Fruit fly (Drosophila melanogaster) whole organism: Measurements from ENCODE around the gene CG2129.

Source experiments
- CG8478 ChIP-seq: fragments of >200 bp; optimal IDR thresholded peaks from 2 replicates; lab custom pipeline; 2018; ENCODE audit warnings: inconsistent platforms
- Dll ChIP-seq: fragments of >200 bp; optimal IDR thresholded peaks from 2 replicates; lab custom pipeline; 2017
- EcR ChIP-seq, 2 experiments: fragments of >200 bp; optimal IDR thresholded peaks; 2 replicates each; lab custom pipeline; 2017; ENCODE audit warnings: missing biosample characterization in 2 of 2, missing genetic modification characterization in 2 of 2, missing genetic modification reagents in 2 of 2
- pan ChIP-seq: fragments of >200 bp; optimal IDR thresholded peaks from 2 replicates; lab custom pipeline; 2017
- psq ChIP-seq: fragments of >200 bp; optimal IDR thresholded peaks from 2 replicates; lab custom pipeline; 2017
- usp ChIP-seq: fragments of >200 bp; optimal IDR thresholded peaks from 2 replicates; lab custom pipeline; 2017; ENCODE audit warnings: missing biosample characterization, missing genetic modification characterization, mixed read lengths

The CG2129 gene

dm6 chrX:8115343-8115676, 30.3 kb upstream of the CG2129 start:
- no peak for TF ChIP-seq CG8478 (lab: Kevin White, UChicago)

- TF ChIP-seq Dll (lab: Kevin White, UChicago) (no peak), CG8478 (lab: Kevin White, UChicago) (no peak), pan (lab: Kevin White, UChicago) (no peak), psq (lab: Kevin White, UChicago) (no peak), EcR (GFP tag; optimal IDR thresholded peaks at IDR 0.05; lab: Kevin White, UChicago) (no peak), usp (GFP tag; lab: Kevin White, UChicago) (no peak)
Measured at dm6 chrX:8115717-8116311, 29.8 kb upstream of the CG2129 start, which contains the start of gene Gclc. Gene Gclc (minus strand): TSS chrX:8116147.

- TF ChIP-seq psq (lab: Kevin White, UChicago) (no peak), pan (lab: Kevin White, UChicago) (no peak), usp (GFP tag; lab: Kevin White, UChicago) (no peak), CG8478 (lab: Kevin White, UChicago) (no peak), EcR (GFP tag; optimal IDR thresholded peaks at IDR 0.05; lab: Kevin White, UChicago) (no peak), Dll (lab: Kevin White, UChicago) (no peak)
Measured at dm6 chrX:8116813-8117212, 28.8 kb upstream of the CG2129 start, which contains the start of gene CG1575. Gene CG1575 (plus strand): TSS chrX:8117012.

dm6 chrX:8120939-8121338, 24.7 kb upstream of the CG2129 start, which contains the start of gene CG2260:
Gene CG2260 (minus strand): TSS chrX:8121147.
- TF ChIP-seq CG8478 (lab: Kevin White, UChicago), result no peak
- no peak for TF ChIP-seq psq (lab: Kevin White, UChicago)
- TF ChIP-seq usp (GFP tag; lab: Kevin White, UChicago), result no peak
- TF ChIP-seq pan (lab: Kevin White, UChicago), result no peak
- no peak for TF ChIP-seq Dll (lab: Kevin White, UChicago)
- no peak for TF ChIP-seq EcR (GFP tag; optimal IDR thresholded peaks at IDR 0.05; lab: Kevin White, UChicago)

dm6 chrX:8122834-8123233, 22.8 kb upstream of the CG2129 start:
- TF ChIP-seq Dll (lab: Kevin White, UChicago) (no peak), psq (lab: Kevin White, UChicago) (no peak), usp (GFP tag; lab: Kevin White, UChicago) (no peak), EcR (GFP tag; optimal IDR thresholded peaks at IDR 0.05; lab: Kevin White, UChicago) (no peak), CG8478 (lab: Kevin White, UChicago) (no peak), pan (lab: Kevin White, UChicago) (no peak)

dm6 chrX:8125224-8125649, 20.4 kb upstream of the CG2129 start:
- TF ChIP-seq Dll (lab: Kevin White, UChicago), result no peak
- TF ChIP-seq CG8478 (lab: Kevin White, UChicago), result no peak
- no peak for TF ChIP-seq psq (lab: Kevin White, UChicago)
- no peak for TF ChIP-seq usp (GFP tag; lab: Kevin White, UChicago)
- TF ChIP-seq EcR (GFP tag; optimal IDR thresholded peaks at IDR 0.05; lab: Kevin White, UChicago), result no peak
- no peak for TF ChIP-seq pan (lab: Kevin White, UChicago)

- TF ChIP-seq Dll (lab: Kevin White, UChicago) (no peak), psq (lab: Kevin White, UChicago) (no peak), CG8478 (lab: Kevin White, UChicago) (no peak), usp (GFP tag; lab: Kevin White, UChicago) (no peak), pan (lab: Kevin White, UChicago) (no peak), EcR (GFP tag; optimal IDR thresholded peaks at IDR 0.05; lab: Kevin White, UChicago) (no peak)
Measured at dm6 chrX:8126149-8126548, 19.5 kb upstream of the CG2129 start.

- TF ChIP-seq Dll (lab: Kevin White, UChicago) (no peak), CG8478 (lab: Kevin White, UChicago) (no peak), usp (GFP tag; lab: Kevin White, UChicago) (no peak), pan (lab: Kevin White, UChicago) (no peak), psq (lab: Kevin White, UChicago) (no peak), EcR (GFP tag; optimal IDR thresholded peaks at IDR 0.05; lab: Kevin White, UChicago) (no peak)
Measured at dm6 chrX:8128133-8128532, 17.5 kb upstream of the CG2129 start.

dm6 chrX:8129204-8129997, 16.2 kb upstream of the CG2129 start, which contains the start of gene CG2116:
Gene CG2116 (plus strand): TSS chrX:8129812.
- TF ChIP-seq EcR (GFP tag; optimal IDR thresholded peaks at IDR 0.05; lab: Kevin White, UChicago) (no peak), usp (GFP tag; lab: Kevin White, UChicago) (no peak), CG8478 (lab: Kevin White, UChicago) (no peak), pan (lab: Kevin White, UChicago) (no peak), Dll (lab: Kevin White, UChicago) (no peak), psq (lab: Kevin White, UChicago) (no peak)

- no peak for TF ChIP-seq Dll (lab: Kevin White, UChicago)
- TF ChIP-seq EcR (GFP tag; optimal IDR thresholded peaks at IDR 0.05; lab: Kevin White, UChicago), result no peak
- no peak for TF ChIP-seq CG8478 (lab: Kevin White, UChicago)
- TF ChIP-seq psq (lab: Kevin White, UChicago), result no peak
- TF ChIP-seq usp (GFP tag; lab: Kevin White, UChicago), result no peak
- TF ChIP-seq pan (lab: Kevin White, UChicago), result no peak
Measured at dm6 chrX:8131693-8132313, 13.8 kb upstream of the CG2129 start, which contains the start of gene CG10958. Gene CG10958 (plus strand): TSS chrX:8132285.
